Worm (Caenorhabditis elegans) whole organism, L3 larva: ENCODE data around the gene spe-6.

Source experiments
- R02D3.7 ChIP-seq: fragments of 150-350 bp; optimal IDR thresholded peaks from 2 replicates; lab custom pipeline; 2014; ENCODE audit warnings: missing biosample characterization, missing genetic modification characterization
- ceh-28 ChIP-seq: fragments of 150-350 bp; optimal IDR thresholded peaks from 2 replicates; lab custom pipeline; 2014; ENCODE audit warnings: missing biosample characterization, missing genetic modification reagents, missing genetic modification characterization
- elt-3 ChIP-seq, 3 experiments: fragments of 150-350 bp in 1 of 3; sonication (generic microtip) in 2 of 3; optimal IDR thresholded peaks; 2 replicates in 2 of 3; 4 replicates in 1 of 3; lab custom pipeline; 2014 to 2017; ENCODE audit warnings: missing biosample characterization in 3 of 3, missing genetic modification characterization in 3 of 3
- fos-1 ChIP-seq: fragments of 150-350 bp; optimal IDR thresholded peaks from 2 replicates; lab custom pipeline; 2014; ENCODE audit warnings: missing biosample characterization, missing genetic modification characterization
- jun-1 ChIP-seq: fragments of 150-350 bp; optimal IDR thresholded peaks from 2 replicates; lab custom pipeline; 2014; ENCODE audit warnings: missing biosample characterization, missing genetic modification reagents, missing genetic modification characterization
- nfya-1 ChIP-seq: sonication (generic microtip); optimal IDR thresholded peaks from 2 replicates; lab custom pipeline; 2017; ENCODE audit warnings: missing genetic modification characterization, mild to moderate bottlenecking, missing compliant biosample characterization, antibody characterized with exemption, moderate library complexity; ENCODE audit not compliant: insufficient read depth
- nhr-76 ChIP-seq: fragments of 150-350 bp; sonication (generic microtip); optimal IDR thresholded peaks from 5 replicates; lab custom pipeline; 2014; ENCODE audit warnings: missing biosample characterization, missing genetic modification characterization
- pha-4 ChIP-seq: fragments of 150-350 bp; optimal IDR thresholded peaks from 2 replicates; lab custom pipeline; 2014; ENCODE audit warnings: missing biosample characterization, missing genetic modification reagents, missing genetic modification characterization
- unc-62 ChIP-seq: fragments of 150-350 bp; sonication (generic microtip); optimal IDR thresholded peaks from 4 replicates; lab custom pipeline; 2014; ENCODE audit warnings: missing biosample characterization, missing genetic modification reagents, missing genetic modification characterization
- ztf-11 ChIP-seq: fragments of 150-350 bp; optimal IDR thresholded peaks from 2 replicates; lab custom pipeline; 2014; ENCODE audit warnings: missing biosample characterization, missing genetic modification characterization

DNA sequence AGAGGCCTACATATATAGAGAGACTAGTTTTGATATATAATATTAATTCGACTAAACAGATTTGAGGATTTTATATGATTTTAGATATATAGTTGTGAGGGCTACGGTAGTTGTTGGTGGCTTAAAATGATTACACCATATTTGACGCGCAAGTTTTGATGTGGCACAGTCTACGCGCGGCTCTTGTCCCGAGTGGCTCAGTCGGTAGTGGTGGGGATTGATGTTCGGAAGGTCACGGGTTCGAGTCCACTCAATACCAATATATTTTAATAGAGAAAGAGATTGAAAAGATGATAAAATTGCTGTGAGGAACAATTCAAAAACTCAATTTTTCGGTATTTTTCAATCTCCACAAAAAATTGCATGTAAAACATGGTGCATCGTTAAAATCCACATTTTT lies 32.4 kb upstream of the spe-6 start:
- TF ChIP-seq R02D3.7 (no peak), unc-62 (GFP tag; lab: Kevin White, UChicago) (no peak), ceh-28 (tag; lab: Kevin White, UChicago) (no peak), fos-1 (tag; lab: Kevin White, UChicago) (no peak), nfya-1 (no peak), nhr-76 (tag; lab: Kevin White, UChicago) (no peak), elt-3 (tag; optimal IDR thresholded peaks at IDR 0.05; lab: Kevin White, UChicago) (no peak), ztf-11 (tag; lab: Kevin White, UChicago) (no peak), jun-1 (tag; lab: Kevin White, UChicago) (no peak), pha-4 (tag; lab: Kevin White, UChicago) (no peak)
